Fruit fly (Drosophila melanogaster): ENCODE data around the gene CG10195.

DNA sequence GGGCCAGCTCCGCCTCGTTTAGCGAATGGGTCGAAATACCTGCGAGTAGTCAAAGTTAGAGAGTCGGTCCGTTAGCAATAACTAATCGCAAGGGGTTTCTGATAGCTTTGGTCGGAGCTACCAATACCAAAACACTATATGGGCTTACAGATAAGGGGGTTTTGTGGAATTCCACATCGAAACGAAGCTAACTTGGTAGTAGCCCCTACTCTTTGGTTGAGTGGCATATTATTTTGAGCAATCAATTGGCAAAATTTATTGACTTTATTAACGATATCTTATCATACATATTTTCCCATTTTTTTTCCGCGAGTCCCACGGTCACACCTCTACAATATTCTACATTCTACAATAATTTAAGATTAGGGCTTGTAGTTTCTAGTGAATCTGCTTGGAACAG is 21.8 kb upstream of the CG10195 start:
- TF ChIP-seq CG8478 (optimal IDR thresholded peaks at IDR 0.05), result no peak
- TF ChIP-seq CTCF (optimal IDR thresholded peaks at IDR 0.05), result no peak

Measured in S2 (cell line).